Worm (Caenorhabditis elegans) whole organism, late embryonic: ENCODE data around the gene arrd-8.

Experiments used
- C08G9.2 ChIP-seq: sonication (generic microtip); optimal IDR thresholded peaks from 2 replicates; lab custom pipeline; 2016; ENCODE audit warnings: mild to moderate bottlenecking, missing genetic modification characterization, moderate library complexity, missing compliant biosample characterization
- C38D4.7 ChIP-seq: fragments of 200-800 bp; sonication (Bioruptor generic); optimal IDR thresholded peaks from 2 replicates; lab custom pipeline; 2018; ENCODE audit warnings: mild to moderate bottlenecking, missing genetic modification characterization, moderate library complexity, missing compliant biosample characterization
- F13H6.1 ChIP-seq: sonication (generic microtip); optimal IDR thresholded peaks from 2 replicates; lab custom pipeline; 2016; ENCODE audit warnings: missing genetic modification characterization, missing compliant biosample characterization
- K02D7.2 ChIP-seq: sonication (generic microtip); optimal IDR thresholded peaks from 2 replicates; lab custom pipeline; 2017; ENCODE audit warnings: mild to moderate bottlenecking, missing genetic modification characterization, missing compliant biosample characterization
- K09A11.1 ChIP-seq: sonication (generic microtip); optimal IDR thresholded peaks from 2 replicates; lab custom pipeline; 2017; ENCODE audit warnings: antibody characterized with exemption, mild to moderate bottlenecking, missing genetic modification characterization, missing compliant biosample characterization; ENCODE audit not compliant: insufficient read depth
- T23F11.4 ChIP-seq: fragments of 200-800 bp; sonication (Bioruptor generic); optimal IDR thresholded peaks from 2 replicates; lab custom pipeline; 2018; ENCODE audit warnings: mild to moderate bottlenecking, missing genetic modification characterization, missing compliant biosample characterization
- Y22D7AL.16 ChIP-seq: sonication (generic microtip); optimal IDR thresholded peaks from 2 replicates; lab custom pipeline; 2016; ENCODE audit warnings: missing genetic modification characterization, missing compliant biosample characterization
- ahr-1 ChIP-seq: sonication (generic microtip); optimal IDR thresholded peaks from 2 replicates; lab custom pipeline; 2016; ENCODE audit warnings: missing genetic modification characterization, missing compliant biosample characterization
- ama-1 ChIP-seq: fragments of 150-350 bp; optimal IDR thresholded peaks from 2 replicates; lab custom pipeline; 2014
- ceh-24 ChIP-seq: sonication (generic microtip); optimal IDR thresholded peaks from 2 replicates; lab custom pipeline; 2016; ENCODE audit warnings: mild to moderate bottlenecking, missing genetic modification characterization, missing compliant biosample characterization
- ceh-30 ChIP-seq: fragments of 150-350 bp; optimal IDR thresholded peaks from 2 replicates; lab custom pipeline; 2014; ENCODE audit warnings: missing biosample characterization, missing genetic modification characterization
- ceh-34 ChIP-seq: sonication (generic microtip); optimal IDR thresholded peaks from 2 replicates; lab custom pipeline; 2016; ENCODE audit warnings: mild to moderate bottlenecking, missing genetic modification characterization, missing compliant biosample characterization
- ceh-45 ChIP-seq: fragments of 200-800 bp; sonication (Bioruptor generic); IDR thresholded peaks from 2 replicates; pipeline ENCODE4 v1.3.6; 2022; ENCODE audit warnings: missing genetic modification reagents, missing genetic modification characterization, missing compliant biosample characterization
- ceh-48 ChIP-seq: sonication (generic microtip); optimal IDR thresholded peaks from 2 replicates; lab custom pipeline; 2016; ENCODE audit warnings: missing genetic modification characterization, inconsistent platforms, missing compliant biosample characterization
- ceh-6 ChIP-seq: fragments of 200-800 bp; sonication (Bioruptor generic); optimal IDR thresholded peaks from 2 replicates; lab custom pipeline; 2018; ENCODE audit warnings: mild to moderate bottlenecking, missing genetic modification characterization, missing compliant biosample characterization
- ceh-9 ChIP-seq: sonication (generic microtip); optimal IDR thresholded peaks from 2 replicates; lab custom pipeline; 2016; ENCODE audit warnings: mild to moderate bottlenecking, missing genetic modification characterization, inconsistent platforms, missing compliant biosample characterization
- che-1 ChIP-seq: sonication (generic microtip); optimal IDR thresholded peaks from 2 replicates; lab custom pipeline; 2016; ENCODE audit warnings: mild to moderate bottlenecking, missing genetic modification characterization, missing compliant biosample characterization
- dve-1 ChIP-seq: sonication (generic microtip); optimal IDR thresholded peaks from 2 replicates; lab custom pipeline; 2017; ENCODE audit warnings: antibody characterized with exemption, mild to moderate bottlenecking, missing genetic modification characterization, missing compliant biosample characterization
- elt-4 ChIP-seq: sonication (generic microtip); optimal IDR thresholded peaks from 2 replicates; lab custom pipeline; 2016; ENCODE audit warnings: missing genetic modification characterization, missing compliant biosample characterization
- ets-4 ChIP-seq: sonication (generic microtip); optimal IDR thresholded peaks from 2 replicates; lab custom pipeline; 2016; ENCODE audit warnings: missing genetic modification characterization, missing compliant biosample characterization
- eyg-1 ChIP-seq: sonication (generic microtip); optimal IDR thresholded peaks from 2 replicates; lab custom pipeline; 2016; ENCODE audit warnings: missing genotype, missing genetic modification characterization, missing compliant biosample characterization
- fax-1 ChIP-seq: sonication (generic microtip); optimal IDR thresholded peaks from 2 replicates; lab custom pipeline; 2016; ENCODE audit warnings: missing genotype, missing genetic modification characterization, missing compliant biosample characterization
- fkh-6 ChIP-seq: sonication (generic microtip); optimal IDR thresholded peaks from 2 replicates; lab custom pipeline; 2016; ENCODE audit warnings: missing genetic modification characterization, missing compliant biosample characterization
- hlh-13 ChIP-seq: fragments of 200-800 bp; sonication (Bioruptor generic); optimal IDR thresholded peaks from 2 replicates; lab custom pipeline; 2018; ENCODE audit warnings: mild to moderate bottlenecking, missing genetic modification characterization, missing compliant biosample characterization
- hlh-6 ChIP-seq: sonication (generic microtip); optimal IDR thresholded peaks from 2 replicates; lab custom pipeline; 2016; ENCODE audit warnings: missing genotype, missing genetic modification characterization, missing compliant biosample characterization
- hlh-8 ChIP-seq: sonication (generic microtip); optimal IDR thresholded peaks from 2 replicates; lab custom pipeline; 2016; ENCODE audit warnings: missing genotype, missing genetic modification characterization, missing compliant biosample characterization
- madf-2 ChIP-seq: sonication (generic microtip); optimal IDR thresholded peaks from 2 replicates; lab custom pipeline; 2017; ENCODE audit warnings: missing genetic modification characterization, missing compliant biosample characterization
- mec-3 ChIP-seq: sonication (generic microtip); optimal IDR thresholded peaks from 2 replicates; lab custom pipeline; 2016; ENCODE audit warnings: borderline replicate concordance, missing genetic modification characterization, missing compliant biosample characterization
- nhr-11 ChIP-seq: fragments of 150-350 bp; optimal IDR thresholded peaks from 2 replicates; lab custom pipeline; 2014; ENCODE audit warnings: missing biosample characterization, missing genetic modification characterization
- npax-4 ChIP-seq: sonication (generic microtip); optimal IDR thresholded peaks from 2 replicates; lab custom pipeline; 2016; ENCODE audit warnings: missing genetic modification characterization, missing compliant biosample characterization
- odd-2 ChIP-seq: sonication (generic microtip); optimal IDR thresholded peaks from 2 replicates; lab custom pipeline; 2017; ENCODE audit warnings: antibody characterized with exemption, mild to moderate bottlenecking, missing genetic modification characterization, missing compliant biosample characterization
- pat-9 ChIP-seq: fragments of 200-800 bp; sonication (Bioruptor generic); optimal IDR thresholded peaks from 2 replicates; lab custom pipeline; 2018; ENCODE audit warnings: mild to moderate bottlenecking, missing genetic modification characterization, moderate library complexity, missing compliant biosample characterization
- pha-4 ChIP-seq: fragments of 150-350 bp; optimal IDR thresholded peaks from 2 replicates; lab custom pipeline; 2018; ENCODE audit warnings: missing biosample characterization, missing genetic modification reagents, missing genetic modification characterization
- ref-2 ChIP-seq: sonication (generic microtip); optimal IDR thresholded peaks from 2 replicates; lab custom pipeline; 2016; ENCODE audit warnings: missing genetic modification characterization, missing compliant biosample characterization
- rnt-1 ChIP-seq: sonication (generic microtip); optimal IDR thresholded peaks from 2 replicates; lab custom pipeline; 2016; ENCODE audit warnings: missing genetic modification characterization, missing compliant biosample characterization
- sdc-2 ChIP-seq: sonication (generic microtip); optimal IDR thresholded peaks from 2 replicates; lab custom pipeline; 2016; ENCODE audit warnings: missing genotype, missing genetic modification characterization, missing compliant biosample characterization
- sox-2 ChIP-seq: fragments of 200-800 bp; sonication (Bioruptor generic); IDR thresholded peaks from 2 replicates; pipeline ENCODE4 v1.3.6; 2022; ENCODE audit warnings: missing genetic modification reagents, missing genetic modification characterization, missing compliant biosample characterization
- sox-4 ChIP-seq: sonication (generic microtip); optimal IDR thresholded peaks from 2 replicates; lab custom pipeline; 2017; ENCODE audit warnings: mild to moderate bottlenecking, missing genetic modification characterization, inconsistent platforms, missing compliant biosample characterization
- tbx-2 ChIP-seq: sonication (generic microtip); optimal IDR thresholded peaks from 2 replicates; lab custom pipeline; 2016; ENCODE audit warnings: missing genetic modification characterization, missing compliant biosample characterization
- unc-3 ChIP-seq, 2 experiments: fragments of 200-800 bp in 1 of 2; sonication (Bioruptor generic) in 1 of 2; sonication (generic microtip) in 1 of 2; conservative IDR thresholded peaks in 1 of 2; optimal IDR thresholded peaks in 1 of 2; 2 replicates each; pipeline versions ENCODE4 v1.3.6 to Lab custom; 2016 to 2022; ENCODE audit warnings: missing compliant biosample characterization in 2 of 2, missing genetic modification characterization in 2 of 2, missing genetic modification reagents in 1 of 2
- zip-5 ChIP-seq: sonication (generic microtip); optimal IDR thresholded peaks from 2 replicates; lab custom pipeline; 2016; ENCODE audit warnings: missing genetic modification characterization, missing compliant biosample characterization
- ztf-16 ChIP-seq: sonication (generic microtip); optimal IDR thresholded peaks from 2 replicates; lab custom pipeline; 2017; ENCODE audit warnings: missing genetic modification characterization, missing compliant biosample characterization

Gene arrd-8

ce11 chrII:12042108-12042960 is 22.6 kb upstream of the arrd-8 start, which contains the start of gene ippk-1 (continued):
- TF ChIP-seq T23F11.4 (peak; percentile 24), fkh-6 (tag; lab: Kevin White, UChicago) (peak; percentile 67), ceh-24 (tag; lab: Kevin White, UChicago) (peak; percentile 30), unc-3 (GFP tag; conservative IDR thresholded peaks at IDR 0.05; lab: Robert Waterston, UW) (peak; percentile 55; the same call in 1 of the 2 replicates), unc-3 (tag; optimal IDR thresholded peaks at IDR 0.05; lab: Kevin White, UChicago) (peak; percentile 26), zip-5 (peak; percentile 95), nhr-11 (tag; lab: Kevin White, UChicago) (no peak), pha-4 (tag; lab: Kevin White, UChicago) (no peak), ceh-34 (tag; lab: Kevin White, UChicago) (peak; percentile 93), ceh-45 (GFP tag; lab: Robert Waterston, UW) (no peak), Y22D7AL.16 (tag; lab: Kevin White, UChicago) (peak; percentile 42), mec-3 (tag; lab: Kevin White, UChicago) (peak; percentile 95), npax-4 (tag; lab: Kevin White, UChicago) (no peak), odd-2 (tag; lab: Kevin White, UChicago) (no peak), ztf-16 (tag; lab: Kevin White, UChicago) (peak; percentile 77), dve-1 (tag; lab: Kevin White, UChicago) (no peak), ahr-1 (peak; percentile 92), elt-4 (tag; lab: Kevin White, UChicago) (peak; percentile 69), F13H6.1 (tag; lab: Kevin White, UChicago) (peak; percentile 89), tbx-2 (tag; lab: Kevin White, UChicago) (peak; percentile 97), ets-4 (tag; lab: Kevin White, UChicago) (peak; percentile 95), sox-2 (GFP tag; lab: Robert Waterston, UW) (no peak), ama-1 (lab: Kevin White, UChicago) (no peak), C08G9.2 (tag; lab: Kevin White, UChicago) (peak; percentile 96), che-1 (peak; percentile 48), hlh-13 (GFP tag; lab: Kevin White, UChicago) (no peak)
- TF ChIP-seq, all 69 proteins: peak for 49

- TF ChIP-seq ceh-9 (tag; lab: Kevin White, UChicago): no peak
- TF ChIP-seq sox-4 (tag; lab: Kevin White, UChicago): no peak
- TF ChIP-seq fkh-6 (tag; lab: Kevin White, UChicago): no peak
- TF ChIP-seq hlh-8 (tag; lab: Kevin White, UChicago): no peak
- TF ChIP-seq eyg-1 (tag; lab: Kevin White, UChicago): no peak
- TF ChIP-seq T23F11.4: no peak
- TF ChIP-seq ceh-45 (GFP tag; lab: Robert Waterston, UW): no peak
- no peak for TF ChIP-seq K09A11.1
Measured at ce11 chrII:12049281-12049680, 15.6 kb upstream of the arrd-8 start, which contains the start of gene nadk-2. nadk-2 (plus strand) TSS chrII:12049581.

ce11 chrII:12050607-12051006 is 14.3 kb upstream of the arrd-8 start:
- TF ChIP-seq rnt-1 (tag; lab: Kevin White, UChicago): no peak
- TF ChIP-seq ceh-45 (GFP tag; lab: Robert Waterston, UW): no peak
- TF ChIP-seq eyg-1 (tag; lab: Kevin White, UChicago): no peak
- TF ChIP-seq ref-2 (tag; lab: Kevin White, UChicago): no peak
- TF ChIP-seq F13H6.1 (tag; lab: Kevin White, UChicago): no peak
- TF ChIP-seq ceh-30 (tag; lab: Kevin White, UChicago): no peak
- no peak for TF ChIP-seq hlh-6 (tag; lab: Kevin White, UChicago)
- TF ChIP-seq sdc-2: no peak
- no peak for TF ChIP-seq pat-9 (tag; lab: Kevin White, UChicago)
- TF ChIP-seq C38D4.7 (GFP tag; lab: Kevin White, UChicago): no peak
- no peak for TF ChIP-seq K02D7.2 (tag; lab: Kevin White, UChicago)
- TF ChIP-seq K09A11.1: no peak
- TF ChIP-seq sox-4 (tag; lab: Kevin White, UChicago): no peak
- TF ChIP-seq fax-1: no peak
- no peak for TF ChIP-seq elt-4 (tag; lab: Kevin White, UChicago)
- TF ChIP-seq pha-4 (tag; lab: Kevin White, UChicago): no peak
- TF ChIP-seq ceh-6: no peak
- no peak for TF ChIP-seq madf-2 (tag; lab: Kevin White, UChicago)
- TF ChIP-seq ceh-48 (tag; lab: Kevin White, UChicago): no peak
- no peak for TF ChIP-seq npax-4 (tag; lab: Kevin White, UChicago)
